Fruit fly (Drosophila melanogaster): ENCODE results near the gene CG12091.

The CG12091 gene

dm6 chr3L:1496408-1496807 is 40.2 kb downstream of the CG12091 start, which contains the start of gene CG12084:
CG12084 (minus strand) TSS chr3L:1496643.
- TF ChIP-seq CG11617 (GFP tag; optimal IDR thresholded peaks at IDR 0.05) (no peak), pad (GFP tag; optimal IDR thresholded peaks at IDR 0.05) (no peak), bab1 (GFP tag; optimal IDR thresholded peaks at IDR 0.05) (peak; percentile 40)

- TF ChIP-seq pad (GFP tag; optimal IDR thresholded peaks at IDR 0.05) (no peak), CG7101 (tag; optimal IDR thresholded peaks at IDR 0.05) (no peak), Crg-1 (GFP tag; optimal IDR thresholded peaks at IDR 0.05) (no peak), kay (GFP tag; ENCODE audit: borderline replicate concordance) (no peak), CG1620 (GFP tag; optimal IDR thresholded peaks at IDR 0.05) (no peak)
Observed at dm6 chr3L:1495803-1496202, 40.8 kb downstream of the CG12091 start.

dm6 chr3L:1489523-1489922 is 47.1 kb downstream of the CG12091 start, which contains the start of gene stet:
stet (minus strand) TSS chr3L:1489547.
- TF ChIP-seq CG7101 (tag; optimal IDR thresholded peaks at IDR 0.05) (no peak), cic (GFP tag; optimal IDR thresholded peaks at IDR 0.05) (peak; percentile 86), CG12768 (GFP tag; optimal IDR thresholded peaks at IDR 0.05) (peak; percentile 44), bab1 (GFP tag; optimal IDR thresholded peaks at IDR 0.05) (no peak), tj (GFP tag; optimal IDR thresholded peaks at IDR 0.05) (no peak), Hr96 (GFP tag; optimal IDR thresholded peaks at IDR 0.05) (no peak), Crg-1 (GFP tag; optimal IDR thresholded peaks at IDR 0.05) (peak; percentile 9)

DNA sequence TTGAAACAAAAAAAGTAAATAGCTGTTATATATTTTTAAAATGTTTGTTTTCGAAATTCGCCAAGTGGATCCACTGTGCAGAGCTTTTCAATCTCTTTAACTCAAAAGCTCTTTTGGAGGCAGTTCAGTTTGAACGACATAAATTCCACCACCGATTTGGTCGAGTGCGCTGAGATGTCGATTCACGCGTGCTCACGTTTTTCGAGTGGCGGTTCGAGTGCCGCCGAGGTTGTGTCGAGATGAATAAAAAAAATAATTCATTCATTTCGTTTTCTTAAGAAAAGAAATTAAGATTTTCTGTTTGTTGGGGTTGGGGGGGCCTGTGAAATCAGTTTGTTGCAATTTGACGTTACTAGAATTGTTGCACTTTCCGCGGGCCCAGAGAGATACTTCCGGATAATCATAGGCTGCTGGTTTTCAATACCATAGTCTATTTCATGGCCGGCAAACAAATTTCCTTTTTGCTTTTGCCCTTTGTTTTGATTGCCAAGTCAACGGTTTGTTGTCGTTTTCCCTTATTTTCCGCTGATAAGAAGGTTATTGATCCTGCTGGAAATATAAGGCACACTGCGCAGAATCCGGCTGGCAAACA is 47.9 kb downstream of the CG12091 start:
- TF ChIP-seq bab1 (GFP tag; optimal IDR thresholded peaks at IDR 0.05) (peak; percentile 28), CG33017 (tag; optimal IDR thresholded peaks at IDR 0.05) (peak; percentile 5), pad (GFP tag; optimal IDR thresholded peaks at IDR 0.05) (peak; percentile 57), cic (GFP tag; optimal IDR thresholded peaks at IDR 0.05) (peak; percentile 86), kay (GFP tag; ENCODE audit: borderline replicate concordance) (peak; percentile 16), tj (GFP tag; optimal IDR thresholded peaks at IDR 0.05) (peak; percentile 27), CG12768 (GFP tag; optimal IDR thresholded peaks at IDR 0.05) (peak; percentile 25), CG7045 (GFP tag; optimal IDR thresholded peaks at IDR 0.05) (no peak), Mnt (GFP tag; optimal IDR thresholded peaks at IDR 0.05) (peak; percentile 22), ovo (GFP tag; optimal IDR thresholded peaks at IDR 0.05) (no peak), CG1620 (GFP tag; optimal IDR thresholded peaks at IDR 0.05) (no peak)

Measured in whole organism, adult.